Worm (Caenorhabditis elegans): ENCODE data around the gene scb-1.

The scb-1 gene

ce11 chrV:11075209-11076027 lies 44.1 kb downstream of the scb-1 start (continued):
- TF ChIP-seq zfh-2 (GFP tag; conservative IDR thresholded peaks at IDR 0.05): peak; percentile 91
- TF ChIP-seq cebp-1 (GFP tag; IDR thresholded peaks at IDR 0.05): no peak; the same call in 1 of the 2 replicates
- peak; percentile 61 for TF ChIP-seq cebp-1 (tag; optimal IDR thresholded peaks at IDR 0.05)
- no peak for TF ChIP-seq madf-6 (GFP tag; IDR thresholded peaks at IDR 0.05)
- no peak for TF ChIP-seq repo-1 (tag; optimal IDR thresholded peaks at IDR 0.05)
- TF ChIP-seq snpc-3.4 (tag; optimal IDR thresholded peaks at IDR 0.05): no peak
- no peak for TF ChIP-seq ceh-100 (GFP tag; IDR thresholded peaks at IDR 0.05)
- TF ChIP-seq ccch-3 (GFP tag; optimal IDR thresholded peaks at IDR 0.05): no peak
- no peak for TF ChIP-seq akir-1 (GFP tag; optimal IDR thresholded peaks at IDR 0.05)
- no peak for TF ChIP-seq let-526 (GFP tag; IDR thresholded peaks at IDR 0.05)
- no peak for TF ChIP-seq hmg-1.2 (GFP tag; IDR thresholded peaks at IDR 0.05)
- TF ChIP-seq ceh-27 (GFP tag; optimal IDR thresholded peaks at IDR 0.05): peak; percentile 73
- no peak for TF ChIP-seq aptf-2 (GFP tag; conservative IDR thresholded peaks at IDR 0.05)
- TF ChIP-seq nhr-27 (tag; optimal IDR thresholded peaks at IDR 0.05): peak; percentile 9
- no peak for TF ChIP-seq him-1 (tag; optimal IDR thresholded peaks at IDR 0.05)
- TF ChIP-seq somi-1 (GFP tag; optimal IDR thresholded peaks at IDR 0.05): peak; percentile 23
- TF ChIP-seq ztf-6 (GFP tag; IDR thresholded peaks at IDR 0.05): no peak

ce11 chrV:11074448-11074847 lies 45.1 kb downstream of the scb-1 start, which contains the start of gene act-3:
TSS of gene act-3 (minus strand) at chrV:11074498.
- TF ChIP-seq repo-1 (tag; optimal IDR thresholded peaks at IDR 0.05) (peak; percentile 8), chd-7 (tag; optimal IDR thresholded peaks at IDR 0.05) (peak; percentile 7), K12H6.12 (tag; optimal IDR thresholded peaks at IDR 0.05) (no peak), pbrm-1 (GFP tag; IDR thresholded peaks at IDR 0.05) (0 out of 2 replicates have a peak, but pooled peaks have one; percentile 24)

ce11 chrV:11073354-11073753 lies 46.2 kb downstream of the scb-1 start:
- no peak for TF ChIP-seq F37B4.10 (GFP tag; IDR thresholded peaks at IDR 0.05)
- no peak for TF ChIP-seq F57A8.1 (GFP tag; optimal IDR thresholded peaks at IDR 0.05)
- TF ChIP-seq lag-1 (GFP tag; IDR thresholded peaks at IDR 0.05): no peak
- no peak for TF ChIP-seq nhr-27 (tag; optimal IDR thresholded peaks at IDR 0.05)
- no peak for TF ChIP-seq nhr-120 (GFP tag; IDR thresholded peaks at IDR 0.05)
- no peak for TF ChIP-seq ztf-18 (tag; optimal IDR thresholded peaks at IDR 0.05)
- no peak for TF ChIP-seq tbx-9 (tag; optimal IDR thresholded peaks at IDR 0.05; ENCODE audit: borderline replicate concordance)
- TF ChIP-seq tlf-1 (GFP tag; optimal IDR thresholded peaks at IDR 0.05): no peak
- TF ChIP-seq gei-17 (GFP tag; optimal IDR thresholded peaks at IDR 0.05): no peak
- no peak for TF ChIP-seq lin-26 (GFP tag; IDR thresholded peaks at IDR 0.05)
- TF ChIP-seq pha-4 (tag; optimal IDR thresholded peaks at IDR 0.05): no peak
- no peak for TF ChIP-seq unc-130 (GFP tag; optimal IDR thresholded peaks at IDR 0.05)
- no peak for TF ChIP-seq sdz-38 (tag; optimal IDR thresholded peaks at IDR 0.05)
- TF ChIP-seq F10E7.11 (tag; optimal IDR thresholded peaks at IDR 0.05): no peak
- TF ChIP-seq F57C9.4 (tag; optimal IDR thresholded peaks at IDR 0.05): no peak
- TF ChIP-seq rec-8 (tag; optimal IDR thresholded peaks at IDR 0.05): no peak
- TF ChIP-seq efl-1 (GFP tag; optimal IDR thresholded peaks at IDR 0.05): no peak
- TF ChIP-seq nhr-179 (tag; optimal IDR thresholded peaks at IDR 0.05): no peak
- no peak for TF ChIP-seq madf-8 (GFP tag; conservative IDR thresholded peaks at IDR 0.05)

Measured in whole organism, young adult.